Fruit fly (Drosophila melanogaster): ENCODE measurements around the gene Scgdelta.

The Scgdelta gene

dm6 chrX:1753938-1754566 lies at the start of gene Scgdelta (continued):
- no peak for TF ChIP-seq CG15479 (GFP tag; optimal IDR thresholded peaks at IDR 0.05)
- TF ChIP-seq CG18619 (GFP tag; optimal IDR thresholded peaks at IDR 0.05), result no peak
- no peak for TF ChIP-seq vnd (GFP tag; IDR thresholded peaks at IDR 0.05; ENCODE audit: partially characterized antibody)
- no peak; the same call in 1 of the 2 replicates for TF ChIP-seq Adf1 (GFP tag; IDR thresholded peaks at IDR 0.05)

- TF ChIP-seq CG17802 (tag; optimal IDR thresholded peaks at IDR 0.05) (no peak), CG17829 (tag; optimal IDR thresholded peaks at IDR 0.05) (peak; percentile 65), nerfin-1 (tag; optimal IDR thresholded peaks at IDR 0.05) (peak; percentile 92), Deaf1 (tag; optimal IDR thresholded peaks at IDR 0.05) (peak; percentile 71), seq (GFP tag; IDR thresholded peaks at IDR 0.05) (peak; percentile 56; the same call in 1 of the 2 replicates), chinmo (GFP tag; IDR thresholded peaks at IDR 0.05; ENCODE audit: partially characterized antibody) (0 out of 4 replicates have a peak, but pooled peaks have one; percentile 21), chif (GFP tag; optimal IDR thresholded peaks at IDR 0.05) (no peak), row (GFP tag; IDR thresholded peaks at IDR 0.05) (0 out of 3 replicates have a peak, but pooled peaks have one; percentile 7), cg (GFP tag; optimal IDR thresholded peaks at IDR 0.05) (peak; percentile 76)
Measured at dm6 chrX:1793793-1794358, 40.0 kb upstream of the Scgdelta start.

dm6 chrX:1789266-1789665 lies 35.4 kb upstream of the Scgdelta start, which contains the start of gene CG32806:
Gene CG32806, plus strand, starts transcription at chrX:1789566.
- no peak for TF ChIP-seq bab2 (GFP tag; optimal IDR thresholded peaks at IDR 0.05)
- TF ChIP-seq sens (GFP tag), result peak; percentile 67

- TF ChIP-seq CG6254 (GFP tag; optimal IDR thresholded peaks at IDR 0.05), result peak; percentile 12
- TF ChIP-seq crol (GFP tag; IDR thresholded peaks at IDR 0.05), result peak; percentile 26; the same call in 1 of the 2 replicates
- TF ChIP-seq org-1 (GFP tag; optimal IDR thresholded peaks at IDR 0.05), result no peak
- TF ChIP-seq pros (GFP tag; optimal IDR thresholded peaks at IDR 0.05), result no peak
- peak in 1 of 2 experiments; percentile 57 for TF ChIP-seq Pdp1 (GFP tag; optimal IDR thresholded peaks at IDR 0.05)
- TF ChIP-seq Trl (optimal IDR thresholded peaks at IDR 0.05), result peak; percentile 24 to 38
- no peak for TF ChIP-seq Trl (GFP tag; optimal IDR thresholded peaks at IDR 0.05)
Measured at dm6 chrX:1774347-1774829, 20.5 kb upstream of the Scgdelta start.

- TF ChIP-seq NC2α (GFP tag; optimal IDR thresholded peaks at IDR 0.05) (no peak), maf-S (GFP tag; optimal IDR thresholded peaks at IDR 0.05) (no peak), CG5953 (GFP tag; IDR thresholded peaks at IDR 0.05) (no peak), pum (GFP tag; optimal IDR thresholded peaks at IDR 0.05) (no peak), yki (optimal IDR thresholded peaks at IDR 0.05) (no peak), CG4328 (GFP tag; optimal IDR thresholded peaks at IDR 0.05) (no peak), esg (GFP tag; conservative IDR thresholded peaks at IDR 0.05) (no peak), eve (GFP tag; optimal IDR thresholded peaks at IDR 0.05) (no peak), CG6683 (GFP tag; optimal IDR thresholded peaks at IDR 0.05) (no peak), knrl (GFP tag; IDR thresholded peaks at IDR 0.05; ENCODE audit: partially characterized antibody) (peak; percentile 77), CG12769 (tag; optimal IDR thresholded peaks at IDR 0.05) (no peak), emc (GFP tag; optimal IDR thresholded peaks at IDR 0.05) (no peak), Opbp (GFP tag; IDR thresholded peaks at IDR 0.05; ENCODE audit: partially characterized antibody) (peak; percentile 80), cg (GFP tag; optimal IDR thresholded peaks at IDR 0.05) (peak; percentile 87), Hr39 (optimal IDR thresholded peaks at IDR 0.05) (no peak), CG2202 (tag; optimal IDR thresholded peaks at IDR 0.05) (no peak), bowl (GFP tag; IDR thresholded peaks at IDR 0.05) (no peak), lbe (GFP tag; optimal IDR thresholded peaks at IDR 0.05) (no peak), Sin3A (optimal IDR thresholded peaks at IDR 0.05) (no peak), lola (GFP tag; optimal IDR thresholded peaks at IDR 0.05) (no peak), Sox102F (GFP tag; optimal IDR thresholded peaks at IDR 0.05) (no peak)
Measured at dm6 chrX:1773532-1774346, 19.9 kb upstream of the Scgdelta start, which contains the start of the genes prage and Adar. Gene prage, plus strand, starts transcription at chrX:1773719. Gene Adar, plus strand, starts transcription at chrX:1773725.

Data from whole organism, embryonic.